Fruit fly (Drosophila melanogaster) S2 (cell line): Measurements from ENCODE around the gene brm.

Source experiments
- CG8478 ChIP-seq: fragments of >200 bp; optimal IDR thresholded peaks from 2 replicates; lab custom pipeline; 2018
- CTCF ChIP-seq, 2 experiments: fragments of >200 bp; optimal IDR thresholded peaks; 2 replicates each; lab custom pipeline; 2018

- TF ChIP-seq CG8478 (lab: Kevin White, UChicago), result no peak
- TF ChIP-seq CTCF (optimal IDR thresholded peaks at IDR 0.05; lab: Kevin White, UChicago), result no peak
Observed at dm6 chr3L:15924811-15925437, 57.7 kb downstream of the brm start, which contains the start of gene sff.
